Fruit fly (Drosophila melanogaster) whole organism, embryonic: ENCODE measurements around the gene Der-2.

ENCODE experiments used
- Ada2b ChIP-seq: fragments of 200-800 bp; sonication (Bioruptor generic); IDR thresholded peaks from 2 replicates; pipeline ENCODE4 v1.3.6; 2022; ENCODE audit warnings: missing biosample characterization, missing genetic modification characterization
- Bgb ChIP-seq: fragments of 200-800 bp; sonication (Bioruptor generic); IDR thresholded peaks from 2 replicates; pipeline ENCODE4 v1.3.6; 2022; ENCODE audit warnings: missing biosample characterization, missing genetic modification characterization; ENCODE audit not compliant: partially characterized antibody
- CG11456 ChIP-seq: fragments of 200-800 bp; sonication (Bioruptor generic); IDR thresholded peaks from 3 replicates; pipeline ENCODE4 v1.3.6; 2022; ENCODE audit warnings: missing biosample characterization, missing genetic modification characterization
- CG11504 ChIP-seq: fragments of 200-800 bp; sonication (Bioruptor generic); optimal IDR thresholded peaks from 3 replicates; lab custom pipeline; 2019; ENCODE audit warnings: missing biosample characterization, mild to moderate bottlenecking, missing genetic modification characterization, moderate library complexity
- CG11723 ChIP-seq: fragments of 200-800 bp; sonication (Bioruptor generic); optimal IDR thresholded peaks from 2 replicates; lab custom pipeline; 2017; ENCODE audit warnings: missing biosample characterization, mild to moderate bottlenecking, missing genetic modification characterization
- CG12104 ChIP-seq: fragments of 200-800 bp; sonication (Bioruptor generic); optimal IDR thresholded peaks from 3 replicates; lab custom pipeline; 2016; ENCODE audit warnings: missing biosample characterization, missing genetic modification characterization
- CG12155 ChIP-seq: fragments of 200-800 bp; sonication (Bioruptor generic); optimal IDR thresholded peaks from 3 replicates; lab custom pipeline; 2016; ENCODE audit warnings: missing biosample characterization, missing genetic modification characterization
- CG13123 ChIP-seq: fragments of 200-800 bp; sonication (Bioruptor generic); optimal IDR thresholded peaks from 2 replicates; lab custom pipeline; 2016; ENCODE audit warnings: missing biosample characterization, missing genetic modification characterization
- CG14014 ChIP-seq: fragments of 200-800 bp; sonication (Bioruptor generic); IDR thresholded peaks from 2 replicates; pipeline ENCODE4 v1.3.6; 2022; ENCODE audit warnings: missing biosample characterization, missing genetic modification characterization
- CG15269 ChIP-seq: fragments of 200-800 bp; sonication (Bioruptor generic); optimal IDR thresholded peaks from 2 replicates; lab custom pipeline; 2018; ENCODE audit warnings: missing biosample characterization, mild to moderate bottlenecking, missing genetic modification characterization, moderate library complexity
- CG15479 ChIP-seq: fragments of 200-800 bp; sonication (Bioruptor generic); optimal IDR thresholded peaks from 3 replicates; lab custom pipeline; 2019; ENCODE audit warnings: missing biosample characterization, mild to moderate bottlenecking, missing genetic modification characterization, moderate library complexity
- CG1602 ChIP-seq: fragments of 200-800 bp; sonication (Bioruptor generic); optimal IDR thresholded peaks from 3 replicates; lab custom pipeline; 2016; ENCODE audit warnings: missing biosample characterization, missing genetic modification characterization
- CG17568 ChIP-seq: fragments of 200-800 bp; sonication (Bioruptor generic); optimal IDR thresholded peaks from 2 replicates; lab custom pipeline; 2018; ENCODE audit warnings: missing biosample characterization, mild to moderate bottlenecking, missing genetic modification characterization, moderate library complexity
- CG17612 ChIP-seq: fragments of 200-800 bp; sonication (Bioruptor generic); IDR thresholded peaks from 2 replicates; pipeline ENCODE4 v1.3.6; 2022; ENCODE audit warnings: missing biosample characterization, missing genetic modification characterization
- CG30020 ChIP-seq: fragments of 200-800 bp; optimal IDR thresholded peaks from 2 replicates; lab custom pipeline; 2019; ENCODE audit warnings: missing biosample characterization, mild to moderate bottlenecking, missing genetic modification characterization, moderate library complexity
- CG30403 ChIP-seq: fragments of 200-800 bp; sonication (Bioruptor generic); optimal IDR thresholded peaks from 3 replicates; lab custom pipeline; 2016; ENCODE audit warnings: missing biosample characterization, missing genetic modification characterization
- CG32532 ChIP-seq: fragments of 200-800 bp; sonication (Bioruptor generic); IDR thresholded peaks from 2 replicates; pipeline ENCODE4 v1.3.6; 2022; ENCODE audit warnings: missing biosample characterization, missing genetic modification characterization
- CG3995 ChIP-seq: fragments of 200-800 bp; sonication (Bioruptor generic); optimal IDR thresholded peaks from 3 replicates; lab custom pipeline; 2016; ENCODE audit warnings: missing biosample characterization, missing genetic modification characterization
- CG4328 ChIP-seq: fragments of 200-800 bp; sonication (Bioruptor generic); optimal IDR thresholded peaks from 3 replicates; lab custom pipeline; 2017; ENCODE audit warnings: missing biosample characterization, missing genetic modification reagents, missing genetic modification characterization
- CG43689 ChIP-seq: fragments of 200-800 bp; sonication (Bioruptor generic); IDR thresholded peaks from 2 replicates; pipeline ENCODE4 v1.3.6; 2022; ENCODE audit warnings: missing biosample characterization, missing genetic modification characterization
- CG6689 ChIP-seq: fragments of 200-800 bp; sonication (Bioruptor generic); IDR thresholded peaks from 2 replicates; pipeline ENCODE4 v1.3.6; 2022; ENCODE audit warnings: missing biosample characterization, missing genetic modification characterization
- CG6765 ChIP-seq: fragments of 200-800 bp; sonication (Bioruptor generic); optimal IDR thresholded peaks from 3 replicates; lab custom pipeline; 2017; ENCODE audit warnings: missing biosample characterization, mild to moderate bottlenecking, missing genetic modification characterization
- CG7556 ChIP-seq: fragments of 200-800 bp; sonication (Bioruptor generic); optimal IDR thresholded peaks from 2 replicates; lab custom pipeline; 2017; ENCODE audit warnings: missing biosample characterization, mild to moderate bottlenecking, missing genetic modification characterization
- CG8924 ChIP-seq: fragments of 200-800 bp; optimal IDR thresholded peaks from 3 replicates; lab custom pipeline; 2019; ENCODE audit warnings: missing biosample characterization, mild to moderate bottlenecking, missing genetic modification characterization, moderate library complexity
- CG9437 ChIP-seq: fragments of 200-800 bp; sonication (Bioruptor generic); optimal IDR thresholded peaks from 2 replicates; lab custom pipeline; 2018; ENCODE audit warnings: missing biosample characterization, mild to moderate bottlenecking, missing genetic modification characterization
- CG9609 ChIP-seq: fragments of 200-800 bp; sonication (Bioruptor generic); optimal IDR thresholded peaks from 3 replicates; lab custom pipeline; 2016; ENCODE audit warnings: missing biosample characterization, missing genetic modification characterization
- CoRest ChIP-seq: fragments of 200-800 bp; sonication (Bioruptor generic); optimal IDR thresholded peaks from 3 replicates; lab custom pipeline; 2018; ENCODE audit warnings: missing biosample characterization, mild to moderate bottlenecking, missing genetic modification characterization, moderate library complexity
- Deaf1 ChIP-seq: fragments of 200-800 bp; optimal IDR thresholded peaks from 3 replicates; lab custom pipeline; 2019; ENCODE audit warnings: missing biosample characterization, mild to moderate bottlenecking, missing genetic modification characterization, moderate library complexity
- Fer2 ChIP-seq: fragments of 200-800 bp; sonication (Bioruptor generic); optimal IDR thresholded peaks from 2 replicates; lab custom pipeline; 2018; ENCODE audit warnings: missing biosample characterization, mild to moderate bottlenecking, missing genetic modification characterization, moderate library complexity
- Fer3 ChIP-seq: fragments of 200-800 bp; sonication (Bioruptor generic); optimal IDR thresholded peaks from 2 replicates; lab custom pipeline; 2018; ENCODE audit warnings: missing biosample characterization, mild to moderate bottlenecking, missing genetic modification characterization, moderate library complexity
- HHEX ChIP-seq: fragments of 200-800 bp; sonication (Bioruptor generic); optimal IDR thresholded peaks from 3 replicates; lab custom pipeline; 2017; ENCODE audit warnings: missing biosample characterization, mild to moderate bottlenecking, missing genetic modification characterization, missing genetic modification reagents
- Hr3 ChIP-seq: fragments of 200-800 bp; sonication (Bioruptor generic); optimal IDR thresholded peaks from 3 replicates; lab custom pipeline; 2016; ENCODE audit warnings: missing biosample characterization, missing genetic modification characterization
- Lpt ChIP-seq: fragments of >200 bp; optimal IDR thresholded peaks from 2 replicates; lab custom pipeline; 2018; ENCODE audit warnings: missing biosample characterization, missing genetic modification characterization
- Six4 ChIP-seq: fragments of 200-800 bp; sonication (Bioruptor generic); optimal IDR thresholded peaks from 2 replicates; lab custom pipeline; 2016; ENCODE audit warnings: missing biosample characterization, missing genetic modification characterization
- Ssrp ChIP-seq: fragments of 200-800 bp; sonication (Bioruptor generic); optimal IDR thresholded peaks from 2 replicates; lab custom pipeline; 2018; ENCODE audit warnings: missing biosample characterization, mild to moderate bottlenecking, missing genetic modification characterization, moderate library complexity
- Stat92E ChIP-seq, 3 experiments: fragments of >200 bp in 2 of 3; fragments of 200-800 bp in 1 of 3; sonication (Bioruptor generic) in 1 of 3; optimal IDR thresholded peaks; 2 replicates each; lab custom pipeline; 2017 to 2019; ENCODE audit warnings: missing biosample characterization in 3 of 3, missing genetic modification characterization in 3 of 3, mild to moderate bottlenecking in 1 of 3, moderate library complexity in 1 of 3
- Xrp1 ChIP-seq: fragments of 200-800 bp; sonication (Bioruptor generic); IDR thresholded peaks from 2 replicates; pipeline ENCODE4 v1.3.6; 2022; ENCODE audit warnings: missing biosample characterization, missing genetic modification characterization
- YL-1 ChIP-seq: fragments of 200-800 bp; sonication (Bioruptor generic); optimal IDR thresholded peaks from 3 replicates; lab custom pipeline; 2017; ENCODE audit warnings: missing biosample characterization, mild to moderate bottlenecking, missing genetic modification characterization
- corto ChIP-seq: fragments of 200-800 bp; sonication (Bioruptor generic); optimal IDR thresholded peaks from 2 replicates; lab custom pipeline; 2016; ENCODE audit warnings: missing biosample characterization, mild to moderate bottlenecking, missing genetic modification characterization, moderate library complexity
- hkb ChIP-seq, 2 experiments: fragments of 200-800 bp in 1 of 2; fragments of >200 bp in 1 of 2; sonication (Bioruptor generic) in 1 of 2; IDR thresholded peaks in 1 of 2; optimal IDR thresholded peaks in 1 of 2; 2 replicates each; pipeline versions ENCODE4 v1.3.6 to Lab custom; 2017 to 2022; ENCODE audit warnings: missing biosample characterization in 1 of 2, missing genetic modification characterization in 1 of 2
- kay ChIP-seq: fragments of 200-800 bp; sonication (Bioruptor generic); optimal IDR thresholded peaks from 2 replicates; lab custom pipeline; 2016; ENCODE audit warnings: missing biosample characterization, missing genetic modification characterization
- p53 ChIP-seq: fragments of 200-800 bp; sonication (Bioruptor generic); optimal IDR thresholded peaks from 2 replicates; lab custom pipeline; 2016; ENCODE audit warnings: missing biosample characterization, missing genetic modification characterization
- pan ChIP-seq, 4 experiments: fragments of >200 bp in 3 of 4; fragments of 200-800 bp in 1 of 4; sonication (Bioruptor generic) in 1 of 4; optimal IDR thresholded peaks in 3 of 4; IDR thresholded peaks in 1 of 4; 2 replicates each; pipeline versions ENCODE4 v1.3.6 to Lab custom; 2017 to 2022; ENCODE audit warnings: missing biosample characterization in 2 of 4, missing genetic modification characterization in 2 of 4, mixed read lengths in 1 of 4
- sug ChIP-seq: fragments of 200-800 bp; optimal IDR thresholded peaks from 2 replicates; lab custom pipeline; 2019; ENCODE audit warnings: missing biosample characterization, mild to moderate bottlenecking, missing genetic modification characterization, moderate library complexity
- tgo ChIP-seq: fragments of 200-800 bp; sonication (Bioruptor generic); IDR thresholded peaks from 3 replicates; pipeline ENCODE4 v1.3.6; 2022; ENCODE audit warnings: missing biosample characterization, missing genetic modification characterization
- trem ChIP-seq: fragments of 200-800 bp; optimal IDR thresholded peaks from 3 replicates; lab custom pipeline; 2019; ENCODE audit warnings: missing biosample characterization, mild to moderate bottlenecking, missing genetic modification characterization, moderate library complexity
- tx ChIP-seq: fragments of 200-800 bp; sonication (Bioruptor generic); optimal IDR thresholded peaks from 2 replicates; lab custom pipeline; 2016; ENCODE audit warnings: missing biosample characterization, missing genetic modification characterization
- vvl ChIP-seq: fragments of 200-800 bp; sonication (Bioruptor generic); IDR thresholded peaks from 2 replicates; pipeline ENCODE4 v1.3.6; 2022; ENCODE audit warnings: missing biosample characterization, missing genetic modification characterization

The Der-2 gene

DNA sequence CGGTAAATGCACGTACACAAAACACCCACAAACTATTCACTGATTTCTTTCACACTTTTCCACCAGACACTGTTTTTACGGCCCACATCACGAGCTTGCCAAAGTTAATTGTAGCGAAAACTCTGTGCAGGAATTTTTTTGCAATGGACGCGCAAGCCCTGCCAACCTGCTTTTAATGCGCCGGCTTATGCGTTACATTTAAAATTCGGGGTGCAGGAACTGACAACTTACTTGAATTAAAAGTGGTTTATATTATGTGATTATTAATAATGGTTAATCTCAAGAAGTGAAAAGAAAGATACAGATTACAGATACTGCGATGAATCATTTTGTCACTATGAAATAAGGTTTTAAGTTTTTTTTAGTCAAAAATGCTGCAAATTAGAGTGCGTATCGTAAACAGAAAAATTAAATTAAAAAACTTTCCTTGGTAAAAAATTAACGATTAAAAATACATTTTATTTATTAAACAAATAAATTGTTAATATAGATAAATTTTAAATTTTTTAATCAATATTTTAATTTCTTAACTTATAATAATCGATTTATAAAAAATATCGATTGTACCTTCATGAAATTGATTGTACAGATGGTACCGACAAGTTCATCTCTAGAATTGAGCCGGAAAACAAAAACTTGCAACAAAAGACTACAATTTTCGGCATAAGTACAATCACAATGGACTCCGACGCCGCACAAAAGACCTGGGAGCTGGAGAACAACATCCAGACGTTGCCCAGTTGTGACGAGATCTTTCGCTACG is 14.3 kb downstream of the Der-2 start, which contains the start of the genes CG42232 and CSN5 (continued):
- TF ChIP-seq trem (tag; lab: Kevin White, UChicago) (peak; percentile 99), Xrp1 (GFP tag; lab: Robert Waterston, UW) (peak; percentile 55; the same call in 1 of the 2 replicates), CG14014 (GFP tag; lab: Robert Waterston, UW) (peak; percentile 55; the same call in 1 of the 2 replicates), CG32532 (GFP tag; lab: Robert Waterston, UW) (peak; percentile 57), pan (optimal IDR thresholded peaks at IDR 0.05; lab: Kevin White, UChicago) (no peak), pan (GFP tag; optimal IDR thresholded peaks at IDR 0.05 in 1 of 2, IDR thresholded peaks at IDR 0.05 in 1 of 2) (peak in 1 of 2 experiments; percentile 53), Stat92E (GFP tag; optimal IDR thresholded peaks at IDR 0.05; lab: Kevin White, UChicago) (no peak), tx (GFP tag; lab: Kevin White, UChicago) (peak; percentile 6), CG6689 (GFP tag; lab: Robert Waterston, UW) (peak; percentile 59), CG17568 (GFP tag; lab: Kevin White, UChicago) (no peak), CG11504 (tag; lab: Kevin White, UChicago) (no peak), CG11723 (GFP tag; lab: Kevin White, UChicago) (no peak), CoRest (peak; percentile 79), tgo (GFP tag; lab: Robert Waterston, UW) (peak; percentile 39; the same call in 1 of the 3 replicates), CG7556 (GFP tag; lab: Kevin White, UChicago) (no peak), CG17612 (GFP tag; lab: Robert Waterston, UW) (no peak), Lpt (GFP tag; lab: Kevin White, UChicago) (no peak), CG15269 (tag; lab: Kevin White, UChicago) (no peak), hkb (optimal IDR thresholded peaks at IDR 0.05; lab: Kevin White, UChicago) (no peak), hkb (GFP tag; IDR thresholded peaks at IDR 0.05; lab: Robert Waterston, UW) (peak; percentile 51; the same call in 1 of the 2 replicates), CG3995 (GFP tag; lab: Kevin White, UChicago) (peak; percentile 45), CG12155 (GFP tag; lab: Kevin White, UChicago) (peak; percentile 55), Hr3 (GFP tag; lab: Kevin White, UChicago) (peak; percentile 72), CG11456 (peak; percentile 69; the same call in 2 of the 3 replicates), CG6765 (no peak), CG9437 (GFP tag; lab: Kevin White, UChicago) (peak; percentile 59), HHEX (peak; percentile 33), Ssrp (tag; lab: Kevin White, UChicago) (peak; percentile 64), CG30020 (tag; lab: Kevin White, UChicago) (peak; percentile 37), CG15479 (GFP tag; lab: Kevin White, UChicago) (peak; percentile 30), kay (peak; percentile 10), sug (no peak), CG4328 (GFP tag; lab: Kevin White, UChicago) (peak; percentile 27), corto (GFP tag; lab: Kevin White, UChicago) (no peak), CG1602 (GFP tag; lab: Kevin White, UChicago) (peak; percentile 67), CG30403 (GFP tag; lab: Kevin White, UChicago) (peak; percentile 77), Ada2b (GFP tag; lab: Robert Waterston, UW) (peak; percentile 43; the same call in 1 of the 2 replicates), CG43689 (GFP tag; lab: Robert Waterston, UW) (no peak), Six4 (GFP tag; lab: Kevin White, UChicago) (peak; percentile 14), Bgb (peak; percentile 25; the same call in 1 of the 2 replicates), Fer2 (peak; percentile 47), CG9609 (GFP tag; lab: Kevin White, UChicago) (peak; percentile 0), Deaf1 (tag; lab: Kevin White, UChicago) (no peak), CG13123 (peak; percentile 32), CG12104 (GFP tag; lab: Kevin White, UChicago) (peak; percentile 63), CG8924 (tag; lab: Kevin White, UChicago) (peak; percentile 67), vvl (GFP tag; lab: Robert Waterston, UW) (peak; percentile 71), Fer3 (tag; lab: Kevin White, UChicago) (no peak), p53 (GFP tag; lab: Kevin White, UChicago) (peak; percentile 49), YL-1 (GFP tag; lab: Kevin White, UChicago) (peak; percentile 23)
